Fruit fly (Drosophila melanogaster): ENCODE results near the gene CG11722.

DNA sequence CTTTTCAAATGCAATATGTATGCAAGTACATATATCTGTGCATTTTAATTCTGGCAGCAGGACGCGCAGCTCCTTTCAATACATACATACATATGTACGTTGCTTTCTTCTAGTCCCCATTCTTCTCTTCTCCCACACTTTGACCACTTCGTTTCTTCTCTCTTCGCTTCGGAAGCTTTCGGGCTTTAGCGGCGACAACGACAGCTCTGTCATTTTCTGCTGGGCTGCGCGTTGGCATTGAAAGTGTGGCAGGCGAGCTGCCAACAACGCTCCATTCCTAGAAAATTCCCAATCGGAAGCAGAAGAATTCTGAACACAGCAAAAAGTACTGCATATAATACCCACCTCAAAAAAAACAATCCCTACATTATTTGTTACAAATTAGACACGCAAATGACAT is 37.7 kb upstream of the CG11722 start:
- TF ChIP-seq CG10348 (GFP tag; IDR thresholded peaks at IDR 0.05), result no peak
- TF ChIP-seq Pif1B (GFP tag; optimal IDR thresholded peaks at IDR 0.05), result no peak
- no peak for TF ChIP-seq Pif1A (GFP tag; optimal IDR thresholded peaks at IDR 0.05)
- no peak for TF ChIP-seq rn (GFP tag; IDR thresholded peaks at IDR 0.05)
- no peak for TF ChIP-seq EcR (GFP tag; optimal IDR thresholded peaks at IDR 0.05)
- no peak for TF ChIP-seq Ets98B (GFP tag; IDR thresholded peaks at IDR 0.05)
- no peak for TF ChIP-seq D1 (tag; optimal IDR thresholded peaks at IDR 0.05)
- TF ChIP-seq CG32121 (GFP tag; IDR thresholded peaks at IDR 0.05), result no peak
- no peak for TF ChIP-seq CG34367 (tag; optimal IDR thresholded peaks at IDR 0.05)
- no peak for TF ChIP-seq CG8301 (tag; optimal IDR thresholded peaks at IDR 0.05)
- no peak for TF ChIP-seq CG14655 (GFP tag; optimal IDR thresholded peaks at IDR 0.05)
- no peak for TF ChIP-seq CG17806 (tag; optimal IDR thresholded peaks at IDR 0.05)
- TF ChIP-seq CG4496 (GFP tag; IDR thresholded peaks at IDR 0.05), result peak; percentile 30; the same call in 1 of the 3 replicates
